Worm (Caenorhabditis elegans) whole organism, L1 larva: ENCODE measurements around the gene hlb-1.

Experiments used
- aha-1 ChIP-seq: fragments of 150-350 bp; optimal IDR thresholded peaks from 2 replicates; lab custom pipeline; 2014; ENCODE audit warnings: missing biosample characterization, missing genetic modification characterization
- blmp-1 ChIP-seq: fragments of 150-350 bp; optimal IDR thresholded peaks from 2 replicates; lab custom pipeline; 2014; ENCODE audit warnings: missing biosample characterization, missing genetic modification characterization
- ces-1 ChIP-seq: fragments of 150-350 bp; optimal IDR thresholded peaks from 2 replicates; lab custom pipeline; 2014; ENCODE audit warnings: missing biosample characterization, missing genetic modification reagents, missing genetic modification characterization
- mep-1 ChIP-seq: fragments of 150-350 bp; optimal IDR thresholded peaks from 2 replicates; lab custom pipeline; 2014; ENCODE audit warnings: missing biosample characterization, missing genetic modification characterization
- nhr-76 ChIP-seq: sonication (generic microtip); optimal IDR thresholded peaks from 2 replicates; lab custom pipeline; 2017; ENCODE audit warnings: missing biosample characterization, missing genetic modification characterization
- pag-3 ChIP-seq: sonication (generic microtip); optimal IDR thresholded peaks from 2 replicates; lab custom pipeline; 2017; ENCODE audit warnings: missing genetic modification characterization, mild to moderate bottlenecking, missing compliant biosample characterization, antibody characterized with exemption, borderline replicate concordance; ENCODE audit not compliant: insufficient read depth
- tbx-2 ChIP-seq: sonication (generic microtip); optimal IDR thresholded peaks from 2 replicates; lab custom pipeline; 2016; ENCODE audit warnings: missing genetic modification characterization, missing compliant biosample characterization
- unc-30 ChIP-seq: sonication (generic microtip); optimal IDR thresholded peaks from 2 replicates; lab custom pipeline; 2017; ENCODE audit warnings: missing biosample characterization, missing genetic modification characterization

DNA sequence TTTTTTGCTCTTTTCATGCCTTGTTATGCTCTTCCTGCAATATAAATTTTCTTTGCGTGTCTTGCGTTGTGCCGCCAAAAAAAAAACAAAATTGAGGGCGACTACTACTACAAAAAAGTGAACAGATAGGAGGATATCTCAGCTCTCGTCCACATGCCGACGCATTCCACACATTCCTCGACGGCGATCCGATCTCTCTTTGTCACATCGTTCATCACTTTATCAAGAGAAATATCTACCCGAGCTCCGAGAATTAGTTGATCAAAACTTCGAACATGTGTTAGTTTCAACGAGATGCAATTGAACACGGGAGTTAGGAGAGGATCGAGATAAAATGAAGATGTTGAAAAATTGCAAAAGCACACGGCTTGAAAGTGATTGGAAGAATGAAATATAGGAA is 11.4 kb downstream of the hlb-1 start:
- TF ChIP-seq pag-3 (tag; lab: Kevin White, UChicago) (no peak), tbx-2 (no peak), nhr-76 (no peak), aha-1 (tag; lab: Kevin White, UChicago) (no peak), mep-1 (tag; lab: Kevin White, UChicago) (no peak), ces-1 (no peak), blmp-1 (tag; lab: Kevin White, UChicago) (no peak), unc-30 (tag; lab: Kevin White, UChicago) (no peak)
